Fruit fly (Drosophila melanogaster) Kc167 (cell line): ENCODE results near the gene yrt.

ENCODE experiments used
- Myc ChIP-seq: fragments of >200 bp; optimal IDR thresholded peaks from 2 replicates; lab custom pipeline; 2017; ENCODE audit warnings: missing external identifiers
- Sin3A ChIP-seq: fragments of >200 bp; optimal IDR thresholded peaks from 2 replicates; lab custom pipeline; 2018; ENCODE audit warnings: missing external identifiers
- h ChIP-seq: fragments of >200 bp; optimal IDR thresholded peaks from 3 replicates; lab custom pipeline; 2018; ENCODE audit warnings: missing external identifiers
- insv ChIP-seq: fragments of >200 bp; optimal IDR thresholded peaks from 3 replicates; lab custom pipeline; 2018; ENCODE audit warnings: missing external identifiers
- psq ChIP-seq: fragments of >200 bp; optimal IDR thresholded peaks from 2 replicates; lab custom pipeline; 2017; ENCODE audit warnings: missing external identifiers
- ttk ChIP-seq: sonication (Bioruptor generic); optimal IDR thresholded peaks from 2 replicates; lab custom pipeline; 2017; ENCODE audit warnings: missing external identifiers

Gene yrt

dm6 chr3R:13434325-13435168 is at the start of gene yrt:
Gene yrt, minus strand, starts transcription at chr3R:13434984.
- TF ChIP-seq insv (lab: Kevin White, UChicago), result no peak

- TF ChIP-seq h (lab: Kevin White, UChicago) (no peak), Sin3A (lab: Kevin White, UChicago) (no peak), Myc (lab: Kevin White, UChicago) (no peak), ttk (lab: Kevin White, UChicago) (no peak), psq (lab: Kevin White, UChicago) (no peak), insv (lab: Kevin White, UChicago) (no peak)
Measured at dm6 chr3R:13482283-13482682, 47.5 kb upstream of the yrt start.

- TF ChIP-seq Sin3A (lab: Kevin White, UChicago) (no peak), h (lab: Kevin White, UChicago) (no peak)
Measured at dm6 chr3R:13471329-13471728, 36.5 kb upstream of the yrt start.

- TF ChIP-seq ttk (lab: Kevin White, UChicago) (no peak), Myc (lab: Kevin White, UChicago) (no peak), h (lab: Kevin White, UChicago) (no peak)
Measured at dm6 chr3R:13469246-13469645, 34.5 kb upstream of the yrt start.

dm6 chr3R:13465705-13466608 is 31.2 kb upstream of the yrt start:
- TF ChIP-seq Myc (lab: Kevin White, UChicago) (no peak), insv (lab: Kevin White, UChicago) (no peak), h (lab: Kevin White, UChicago) (no peak), psq (lab: Kevin White, UChicago) (no peak), ttk (lab: Kevin White, UChicago) (no peak), Sin3A (lab: Kevin White, UChicago) (no peak)

dm6 chr3R:13453955-13454354 is 19.2 kb upstream of the yrt start:
- TF ChIP-seq psq (lab: Kevin White, UChicago), result no peak
- no peak for TF ChIP-seq h (lab: Kevin White, UChicago)
- TF ChIP-seq Sin3A (lab: Kevin White, UChicago), result no peak
- no peak for TF ChIP-seq insv (lab: Kevin White, UChicago)
- TF ChIP-seq Myc (lab: Kevin White, UChicago), result no peak
- TF ChIP-seq ttk (lab: Kevin White, UChicago), result no peak

- no peak for TF ChIP-seq Myc (lab: Kevin White, UChicago)
- no peak for TF ChIP-seq ttk (lab: Kevin White, UChicago)
- no peak for TF ChIP-seq insv (lab: Kevin White, UChicago)
- TF ChIP-seq psq (lab: Kevin White, UChicago), result no peak
- no peak for TF ChIP-seq Sin3A (lab: Kevin White, UChicago)
- TF ChIP-seq h (lab: Kevin White, UChicago), result no peak
Measured at dm6 chr3R:13452851-13453255, 18.1 kb upstream of the yrt start.

- no peak for TF ChIP-seq h (lab: Kevin White, UChicago)
- no peak for TF ChIP-seq ttk (lab: Kevin White, UChicago)
- TF ChIP-seq Sin3A (lab: Kevin White, UChicago), result no peak
Measured at dm6 chr3R:13452261-13452660, 17.5 kb upstream of the yrt start.

dm6 chr3R:13450338-13450737 is 15.6 kb upstream of the yrt start, which contains the start of gene side-IV:
Gene side-IV, plus strand, starts transcription at chr3R:13450590.
- TF ChIP-seq psq (lab: Kevin White, UChicago) (no peak), ttk (lab: Kevin White, UChicago) (no peak), Sin3A (lab: Kevin White, UChicago) (no peak), Myc (lab: Kevin White, UChicago) (no peak), insv (lab: Kevin White, UChicago) (no peak), h (lab: Kevin White, UChicago) (no peak)

dm6 chr3R:13448354-13448753 is 13.6 kb upstream of the yrt start:
- TF ChIP-seq insv (lab: Kevin White, UChicago), result no peak
- no peak for TF ChIP-seq psq (lab: Kevin White, UChicago)
- TF ChIP-seq ttk (lab: Kevin White, UChicago), result no peak
- TF ChIP-seq Myc (lab: Kevin White, UChicago), result no peak
- TF ChIP-seq h (lab: Kevin White, UChicago), result no peak
- no peak for TF ChIP-seq Sin3A (lab: Kevin White, UChicago)

dm6 chr3R:13446489-13446888 is 11.7 kb upstream of the yrt start:
- TF ChIP-seq Sin3A (lab: Kevin White, UChicago) (no peak), h (lab: Kevin White, UChicago) (no peak), ttk (lab: Kevin White, UChicago) (no peak), psq (lab: Kevin White, UChicago) (no peak), insv (lab: Kevin White, UChicago) (no peak), Myc (lab: Kevin White, UChicago) (no peak)
